Worm (Caenorhabditis elegans): ENCODE measurements around the gene Y105C5A.1.

DNA sequence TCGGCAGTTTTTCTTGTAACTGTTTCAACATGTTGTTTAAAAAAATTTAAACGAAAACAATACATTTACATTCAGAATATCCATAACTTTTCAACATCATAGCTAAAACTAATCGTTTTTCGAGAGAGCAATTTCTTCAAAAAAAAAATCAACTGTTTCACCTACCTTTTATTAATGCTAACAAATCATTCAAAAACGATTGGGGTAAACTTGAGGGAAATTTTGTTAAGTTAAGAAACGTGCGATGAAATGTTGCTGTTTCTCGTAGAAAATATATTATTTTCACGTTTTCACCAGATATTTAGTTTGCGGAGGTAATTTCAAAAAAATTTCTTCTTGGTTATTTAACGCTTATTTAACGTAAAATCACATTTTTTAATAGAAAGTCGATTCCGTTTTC, 42.2 kb upstream of the Y105C5A.1 start:
- no peak for TF ChIP-seq flt-1 (GFP tag; IDR thresholded peaks at IDR 0.05)
- no peak for TF ChIP-seq ztf-29 (GFP tag; IDR thresholded peaks at IDR 0.05)
- no peak for TF ChIP-seq T22C8.4 (GFP tag; IDR thresholded peaks at IDR 0.05)
- no peak for TF ChIP-seq cog-1 (tag; optimal IDR thresholded peaks at IDR 0.05)
- TF ChIP-seq tab-1 (GFP tag; IDR thresholded peaks at IDR 0.05) = no peak
- no peak for TF ChIP-seq ref-1 (GFP tag; conservative IDR thresholded peaks at IDR 0.05)
- TF ChIP-seq ztf-23 (GFP tag; IDR thresholded peaks at IDR 0.05) = no peak

Measured in whole organism, midembryonic.